Worm (Caenorhabditis elegans): ENCODE data around the gene ppfr-4.

The ppfr-4 gene

ce11 chrIII:2596984-2597454 lies 22.7 kb upstream of the ppfr-4 start, which contains the start of gene apb-1 (continued):
- TF ChIP-seq npax-4 (tag; optimal IDR thresholded peaks at IDR 0.05) (peak; percentile 58), hlh-13 (GFP tag; optimal IDR thresholded peaks at IDR 0.05) (peak; percentile 19), ceh-24 (tag; optimal IDR thresholded peaks at IDR 0.05) (no peak), odd-2 (tag; optimal IDR thresholded peaks at IDR 0.05) (no peak), K09A11.1 (tag; optimal IDR thresholded peaks at IDR 0.05; ENCODE audit: insufficient read depth) (no peak), ceh-22 (tag; optimal IDR thresholded peaks at IDR 0.05) (no peak), nhr-232 (tag; optimal IDR thresholded peaks at IDR 0.05) (no peak), syd-9 (tag; optimal IDR thresholded peaks at IDR 0.05) (peak; percentile 31), C08G9.2 (tag; optimal IDR thresholded peaks at IDR 0.05) (peak; percentile 62), mec-3 (tag; optimal IDR thresholded peaks at IDR 0.05; ENCODE audit: borderline replicate concordance) (no peak), ceh-19 (GFP tag; optimal IDR thresholded peaks at IDR 0.05) (peak; percentile 79), unc-42 (tag; optimal IDR thresholded peaks at IDR 0.05) (peak; percentile 85), F13H6.1 (tag; optimal IDR thresholded peaks at IDR 0.05) (peak; percentile 1), ahr-1 (tag; optimal IDR thresholded peaks at IDR 0.05) (no peak), unc-55 (GFP tag; optimal IDR thresholded peaks at IDR 0.05) (peak; percentile 32), sdc-2 (tag; optimal IDR thresholded peaks at IDR 0.05) (peak; percentile 28)

- TF ChIP-seq pha-4 (tag; optimal IDR thresholded peaks at IDR 0.05): no peak
- TF ChIP-seq elt-2 (tag; optimal IDR thresholded peaks at IDR 0.05): no peak
- TF ChIP-seq lim-6 (tag; optimal IDR thresholded peaks at IDR 0.05): no peak
- no peak for TF ChIP-seq ceh-31 (tag; optimal IDR thresholded peaks at IDR 0.05)
- no peak for TF ChIP-seq ceh-34 (tag; optimal IDR thresholded peaks at IDR 0.05)
- no peak for TF ChIP-seq tbx-7 (tag; optimal IDR thresholded peaks at IDR 0.05)
- TF ChIP-seq odd-2 (tag; optimal IDR thresholded peaks at IDR 0.05): no peak
- no peak for TF ChIP-seq fax-1 (tag; optimal IDR thresholded peaks at IDR 0.05)
- TF ChIP-seq pros-1 (tag; optimal IDR thresholded peaks at IDR 0.05): no peak
- no peak for TF ChIP-seq nfya-1 (tag; optimal IDR thresholded peaks at IDR 0.05)
- no peak for TF ChIP-seq syd-9 (tag; optimal IDR thresholded peaks at IDR 0.05)
- no peak for TF ChIP-seq ets-4 (tag; optimal IDR thresholded peaks at IDR 0.05)
- no peak for TF ChIP-seq ceh-6 (GFP tag; optimal IDR thresholded peaks at IDR 0.05)
- TF ChIP-seq dve-1 (tag; optimal IDR thresholded peaks at IDR 0.05): no peak
Observed at ce11 chrIII:2597753-2598152, 22.0 kb upstream of the ppfr-4 start, which contains the start of gene mdt-19. TSS of gene mdt-19 (plus strand) at chrIII:2598053.

ce11 chrIII:2598491-2599065 lies 21.2 kb upstream of the ppfr-4 start:
- no peak for TF ChIP-seq pha-4 (tag; optimal IDR thresholded peaks at IDR 0.05)
- TF ChIP-seq sox-2 (GFP tag; IDR thresholded peaks at IDR 0.05): no peak
- no peak for TF ChIP-seq mec-3 (tag; optimal IDR thresholded peaks at IDR 0.05; ENCODE audit: borderline replicate concordance)
- TF ChIP-seq F13H6.1 (tag; optimal IDR thresholded peaks at IDR 0.05): no peak
- no peak for TF ChIP-seq ceh-14 (tag; optimal IDR thresholded peaks at IDR 0.05)

- TF ChIP-seq ttx-3 (tag; optimal IDR thresholded peaks at IDR 0.05): no peak
- TF ChIP-seq hlh-6 (tag; optimal IDR thresholded peaks at IDR 0.05): no peak
- no peak for TF ChIP-seq fkh-6 (tag; optimal IDR thresholded peaks at IDR 0.05)
- TF ChIP-seq unc-42 (tag; optimal IDR thresholded peaks at IDR 0.05): no peak
- no peak for TF ChIP-seq Y22D7AL.16 (tag; optimal IDR thresholded peaks at IDR 0.05)
- TF ChIP-seq fax-1 (tag; optimal IDR thresholded peaks at IDR 0.05): no peak
- TF ChIP-seq ceh-31 (tag; optimal IDR thresholded peaks at IDR 0.05): no peak
- no peak for TF ChIP-seq hlh-15 (tag; optimal IDR thresholded peaks at IDR 0.05)
- no peak for TF ChIP-seq pat-9 (tag; optimal IDR thresholded peaks at IDR 0.05)
- no peak for TF ChIP-seq dmd-4 (tag; optimal IDR thresholded peaks at IDR 0.05; ENCODE audit: borderline replicate concordance)
- TF ChIP-seq ceh-6 (GFP tag; optimal IDR thresholded peaks at IDR 0.05): no peak
- TF ChIP-seq nfya-1 (tag; optimal IDR thresholded peaks at IDR 0.05): no peak
- TF ChIP-seq lim-6 (tag; optimal IDR thresholded peaks at IDR 0.05): no peak
- TF ChIP-seq che-1 (tag; optimal IDR thresholded peaks at IDR 0.05): no peak
- TF ChIP-seq nhr-11 (tag; optimal IDR thresholded peaks at IDR 0.05): no peak
- TF ChIP-seq hlh-13 (GFP tag; optimal IDR thresholded peaks at IDR 0.05): no peak
- no peak for TF ChIP-seq dve-1 (tag; optimal IDR thresholded peaks at IDR 0.05)
- no peak for TF ChIP-seq unc-55 (GFP tag; optimal IDR thresholded peaks at IDR 0.05)
- no peak for TF ChIP-seq hlh-8 (tag; optimal IDR thresholded peaks at IDR 0.05)
- TF ChIP-seq ceh-18 (tag; optimal IDR thresholded peaks at IDR 0.05): no peak
Observed at ce11 chrIII:2603671-2604070, 16.1 kb upstream of the ppfr-4 start, which contains the start of gene Y71H2B.11. TSS of gene Y71H2B.11 (plus strand) at chrIII:2603971.

Measured in whole organism, late embryonic.